Worm (Caenorhabditis elegans): Measurements from ENCODE around the gene F17H10.2.
A peak's percentile ranks its signal among the peaks of the same experiment; 100 is the strongest.

DNA sequence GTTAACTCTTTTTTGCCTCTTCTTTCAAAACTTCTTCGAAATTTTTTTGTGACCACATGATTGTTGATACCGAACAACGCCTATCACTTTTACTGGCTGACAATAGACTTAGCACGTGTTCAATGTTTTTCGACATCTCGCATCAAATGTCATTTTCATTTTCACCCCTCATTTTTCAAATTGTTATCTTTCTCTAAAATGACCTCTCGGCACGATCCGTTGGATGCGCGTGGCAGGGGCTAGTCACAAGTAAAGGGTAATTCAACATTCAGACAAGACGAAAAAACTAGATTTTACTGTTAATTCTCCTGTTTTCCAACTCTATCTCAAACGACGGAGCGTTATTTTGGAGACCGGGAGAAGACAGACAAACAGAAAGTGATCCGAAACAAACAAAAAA lies at the start of gene F17H10.2:
- TF ChIP-seq lin-13 (GFP tag; optimal IDR thresholded peaks at IDR 0.05) (no peak), pax-3 (tag; optimal IDR thresholded peaks at IDR 0.05) (no peak), nhr-11 (tag; optimal IDR thresholded peaks at IDR 0.05) (no peak), pqm-1 (tag; optimal IDR thresholded peaks at IDR 0.05) (no peak), blmp-1 (tag; optimal IDR thresholded peaks at IDR 0.05) (peak; percentile 93), ceh-8 (GFP tag; optimal IDR thresholded peaks at IDR 0.05) (no peak)
